Worm (Caenorhabditis elegans) whole organism, L3 larva: ENCODE measurements around the gene F41G4.13.

Experiments
- ceh-16 ChIP-seq: sonication (generic microtip); optimal IDR thresholded peaks from 2 replicates; lab custom pipeline; 2017; ENCODE audit warnings: missing biosample characterization, missing genetic modification characterization
- fos-1 ChIP-seq: fragments of 150-350 bp; optimal IDR thresholded peaks from 2 replicates; lab custom pipeline; 2014; ENCODE audit warnings: missing biosample characterization, missing genetic modification characterization
- lin-15B ChIP-seq: fragments of 150-350 bp; optimal IDR thresholded peaks from 2 replicates; lab custom pipeline; 2014; ENCODE audit warnings: missing biosample characterization, missing genetic modification characterization
- mdl-1 ChIP-seq: fragments of 150-350 bp; optimal IDR thresholded peaks from 2 replicates; lab custom pipeline; 2014; ENCODE audit warnings: missing biosample characterization, missing genetic modification characterization
- nhr-77 ChIP-seq: fragments of 150-350 bp; optimal IDR thresholded peaks from 2 replicates; lab custom pipeline; 2014; ENCODE audit warnings: missing biosample characterization, missing genetic modification characterization
- ztf-11 ChIP-seq: fragments of 150-350 bp; optimal IDR thresholded peaks from 2 replicates; lab custom pipeline; 2014; ENCODE audit warnings: missing biosample characterization, missing genetic modification characterization

DNA sequence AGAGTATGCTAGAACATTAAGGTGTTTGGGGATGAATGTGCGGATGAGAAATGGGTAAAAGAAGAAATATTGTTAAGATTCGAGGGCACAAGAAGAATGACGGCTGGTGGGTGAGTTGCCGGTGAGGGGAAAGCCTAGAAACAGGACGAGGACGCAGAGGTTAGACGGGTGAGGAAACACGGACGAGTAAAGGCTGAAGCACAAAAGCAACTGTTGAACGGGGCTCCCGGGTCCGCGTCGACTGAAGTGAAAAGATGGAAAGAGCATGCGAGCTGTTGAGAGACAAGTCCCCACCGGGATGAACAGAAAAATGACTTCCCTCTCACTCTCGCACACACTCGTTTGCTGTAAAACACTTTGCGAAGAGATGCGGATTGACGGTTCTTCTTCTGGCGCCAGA lies 22.6 kb downstream of the F41G4.13 start:
- no peak for TF ChIP-seq ztf-11 (tag; lab: Kevin White, UChicago)
- TF ChIP-seq nhr-77 (tag; lab: Kevin White, UChicago), result no peak
- TF ChIP-seq fos-1 (tag; lab: Kevin White, UChicago), result no peak
- TF ChIP-seq lin-15B (tag; lab: Kevin White, UChicago), result no peak
- no peak for TF ChIP-seq mdl-1 (tag; lab: Kevin White, UChicago)
- TF ChIP-seq ceh-16 (tag; lab: Kevin White, UChicago), result no peak
